Fruit fly (Drosophila melanogaster) whole organism, embryonic: ENCODE results near the gene wg.
A peak's percentile ranks its signal among the peaks of the same experiment; 100 is the strongest.

Source experiments
- Awh ChIP-seq: fragments of 200-800 bp; sonication (Bioruptor generic); IDR thresholded peaks from 2 replicates; pipeline ENCODE4, ENCODE4 v1.3.6; 2022; ENCODE audit warnings: missing biosample characterization, missing genetic modification characterization
- Blimp-1 ChIP-seq: fragments of 200-800 bp; sonication (Bioruptor generic); optimal IDR thresholded peaks from 3 replicates; lab custom pipeline; 2018; ENCODE audit warnings: missing biosample characterization, missing genetic modification characterization, mild to moderate bottlenecking, moderate library complexity, missing genetic modification reagents
- CG10462 ChIP-seq: fragments of 200-800 bp; sonication (Bioruptor generic); optimal IDR thresholded peaks from 2 replicates; lab custom pipeline; 2016; ENCODE audit warnings: missing biosample characterization, missing genetic modification characterization
- CG11723 ChIP-seq: fragments of 200-800 bp; sonication (Bioruptor generic); optimal IDR thresholded peaks from 2 replicates; lab custom pipeline; 2017; ENCODE audit warnings: missing biosample characterization, mild to moderate bottlenecking, missing genetic modification characterization
- CG14441 ChIP-seq: fragments of 200-800 bp; sonication (Bioruptor generic); IDR thresholded peaks from 2 replicates; pipeline ENCODE4 v1.3.6; 2022; ENCODE audit warnings: missing biosample characterization, missing genetic modification characterization
- CG15601 ChIP-seq: fragments of 200-800 bp; sonication (Bioruptor generic); optimal IDR thresholded peaks from 3 replicates; lab custom pipeline; 2019; ENCODE audit warnings: missing biosample characterization, mild to moderate bottlenecking, missing genetic modification characterization, moderate library complexity
- CG18262 ChIP-seq: fragments of 200-800 bp; optimal IDR thresholded peaks from 3 replicates; lab custom pipeline; 2019; ENCODE audit warnings: missing biosample characterization, mild to moderate bottlenecking, missing genetic modification characterization, moderate library complexity
- CG2712 ChIP-seq: fragments of 200-800 bp; optimal IDR thresholded peaks from 3 replicates; lab custom pipeline; 2019; ENCODE audit warnings: missing biosample characterization, mild to moderate bottlenecking, missing genetic modification characterization, moderate library complexity
- CG31441 ChIP-seq: fragments of 200-800 bp; sonication (Bioruptor generic); IDR thresholded peaks from 2 replicates; pipeline ENCODE4 v1.3.6; 2022; ENCODE audit warnings: missing biosample characterization, missing genetic modification characterization
- CG32532 ChIP-seq: fragments of 200-800 bp; sonication (Bioruptor generic); IDR thresholded peaks from 2 replicates; pipeline ENCODE4 v1.3.6; 2022; ENCODE audit warnings: missing biosample characterization, missing genetic modification characterization
- CG32767 ChIP-seq: fragments of 200-800 bp; sonication (Bioruptor generic); IDR thresholded peaks from 2 replicates; pipeline ENCODE4 v1.3.6; 2022; ENCODE audit warnings: missing biosample characterization, missing genetic modification characterization
- CG42726 ChIP-seq: fragments of 200-800 bp; sonication (Bioruptor generic); IDR thresholded peaks from 2 replicates; pipeline ENCODE4 v1.3.6; 2022; ENCODE audit warnings: missing biosample characterization, missing genetic modification characterization; ENCODE audit not compliant: partially characterized antibody
- CG4328 ChIP-seq: fragments of 200-800 bp; sonication (Bioruptor generic); optimal IDR thresholded peaks from 3 replicates; lab custom pipeline; 2017; ENCODE audit warnings: missing biosample characterization, missing genetic modification reagents, missing genetic modification characterization
- CG4360 ChIP-seq: fragments of 200-800 bp; sonication (Bioruptor generic); IDR thresholded peaks from 2 replicates; pipeline ENCODE4 v1.3.6; 2022; ENCODE audit warnings: missing biosample characterization, missing genetic modification characterization
- CG4617 ChIP-seq: fragments of 200-800 bp; sonication (Bioruptor generic); optimal IDR thresholded peaks from 3 replicates; lab custom pipeline; 2016; ENCODE audit warnings: missing biosample characterization, missing genetic modification characterization, borderline replicate concordance
- CG5245 ChIP-seq: fragments of 200-800 bp; sonication (Bioruptor generic); optimal IDR thresholded peaks from 3 replicates; lab custom pipeline; 2016; ENCODE audit warnings: missing biosample characterization, missing genetic modification characterization
- CG6689 ChIP-seq: fragments of 200-800 bp; sonication (Bioruptor generic); IDR thresholded peaks from 2 replicates; pipeline ENCODE4 v1.3.6; 2022; ENCODE audit warnings: missing biosample characterization, missing genetic modification characterization
- CG6854 ChIP-seq: fragments of 200-800 bp; sonication (Bioruptor generic); optimal IDR thresholded peaks from 3 replicates; lab custom pipeline; 2017; ENCODE audit warnings: missing biosample characterization, mild to moderate bottlenecking, missing genetic modification characterization
- CG8924 ChIP-seq: fragments of 200-800 bp; optimal IDR thresholded peaks from 3 replicates; lab custom pipeline; 2019; ENCODE audit warnings: missing biosample characterization, mild to moderate bottlenecking, missing genetic modification characterization, moderate library complexity
- Camta ChIP-seq: fragments of 200-800 bp; sonication (Bioruptor generic); optimal IDR thresholded peaks from 2 replicates; lab custom pipeline; 2016; ENCODE audit warnings: missing biosample characterization, missing genetic modification characterization
- Chrac-16 ChIP-seq: fragments of 200-800 bp; sonication (Bioruptor generic); optimal IDR thresholded peaks from 3 replicates; lab custom pipeline; 2016; ENCODE audit warnings: missing biosample characterization, missing genetic modification characterization
- D19A ChIP-seq: fragments of 200-800 bp; optimal IDR thresholded peaks from 3 replicates; lab custom pipeline; 2019; ENCODE audit warnings: missing biosample characterization, mild to moderate bottlenecking, missing genetic modification characterization, moderate library complexity
- Drgx ChIP-seq: fragments of 200-800 bp; sonication (Bioruptor generic); IDR thresholded peaks from 2 replicates; pipeline ENCODE4 v1.3.6; 2022; ENCODE audit warnings: missing biosample characterization, missing genetic modification characterization
- Ets65A ChIP-seq: fragments of 200-800 bp; sonication (Bioruptor generic); peaks from one replicate; lab custom pipeline; 2016; ENCODE audit warnings: missing biosample characterization, missing genetic modification characterization
- Fer3 ChIP-seq: fragments of 200-800 bp; sonication (Bioruptor generic); optimal IDR thresholded peaks from 2 replicates; lab custom pipeline; 2018; ENCODE audit warnings: missing biosample characterization, mild to moderate bottlenecking, missing genetic modification characterization, moderate library complexity
- GATAe ChIP-seq: fragments of 200-800 bp; sonication (Bioruptor generic); conservative IDR thresholded peaks from 2 replicates; pipeline ENCODE4 v1.3.6; 2022; ENCODE audit warnings: missing biosample characterization, missing genetic modification characterization
- Hey ChIP-seq: fragments of 200-800 bp; sonication (Bioruptor generic); optimal IDR thresholded peaks from 3 replicates; lab custom pipeline; 2018; ENCODE audit warnings: missing biosample characterization, mild to moderate bottlenecking, missing genetic modification characterization
- Hmr ChIP-seq: fragments of 200-800 bp; sonication (Bioruptor generic); optimal IDR thresholded peaks from 3 replicates; lab custom pipeline; 2017; ENCODE audit warnings: mild to moderate bottlenecking, missing biosample characterization, missing genetic modification reagents, missing genetic modification characterization
- Hr51 ChIP-seq, 2 experiments: fragments of 200-800 bp; sonication (Bioruptor generic); optimal IDR thresholded peaks; 2 replicates in 1 of 2; 3 replicates in 1 of 2; lab custom pipeline; 2016 to 2018; ENCODE audit warnings: missing biosample characterization in 2 of 2, missing genetic modification characterization in 2 of 2, mild to moderate bottlenecking in 1 of 2, moderate library complexity in 1 of 2
- NC2α ChIP-seq: fragments of 200-800 bp; sonication (Bioruptor generic); optimal IDR thresholded peaks from 2 replicates; lab custom pipeline; 2016; ENCODE audit warnings: missing biosample characterization, missing genetic modification characterization
- Rx ChIP-seq: fragments of 200-800 bp; sonication (Bioruptor generic); IDR thresholded peaks from 2 replicates; pipeline ENCODE4 v1.3.6; 2022; ENCODE audit warnings: missing biosample characterization, missing genetic modification characterization
- Taf1 ChIP-seq: fragments of 200-800 bp; sonication (Bioruptor generic); IDR thresholded peaks from 2 replicates; pipeline ENCODE4 v1.3.6; 2022; ENCODE audit warnings: missing biosample characterization, missing genetic modification characterization
- Usf ChIP-seq: fragments of 200-800 bp; sonication (Bioruptor generic); optimal IDR thresholded peaks from 2 replicates; lab custom pipeline; 2017; ENCODE audit warnings: missing genotype, missing biosample characterization, missing genetic modification characterization
- ara ChIP-seq: fragments of 200-800 bp; sonication (Bioruptor generic); IDR thresholded peaks from 2 replicates; pipeline ENCODE4 v1.3.6; 2022; ENCODE audit warnings: missing biosample characterization, missing genetic modification characterization
- bsh ChIP-seq, 2 experiments: fragments of 200-800 bp; sonication (Bioruptor generic); optimal IDR thresholded peaks; 2 replicates each; lab custom pipeline; 2017 to 2018; ENCODE audit warnings: mild to moderate bottlenecking in 2 of 2, missing biosample characterization in 2 of 2, missing genetic modification characterization in 2 of 2, moderate library complexity in 1 of 2
- cas ChIP-seq: fragments of 200-800 bp; sonication (Bioruptor generic); IDR thresholded peaks from 2 replicates; pipeline ENCODE4 v1.3.6; 2022; ENCODE audit warnings: missing biosample characterization, missing genetic modification characterization
- da ChIP-seq: fragments of 200-800 bp; sonication (Bioruptor generic); optimal IDR thresholded peaks from 2 replicates; lab custom pipeline; 2016; ENCODE audit warnings: missing biosample characterization, missing genetic modification characterization
- dati ChIP-seq: fragments of 200-800 bp; sonication (Bioruptor generic); IDR thresholded peaks from 2 replicates; pipeline ENCODE4 v1.3.6; 2022; ENCODE audit warnings: missing biosample characterization, missing genetic modification characterization
- dmrt99B ChIP-seq: fragments of 200-800 bp; sonication (Bioruptor generic); optimal IDR thresholded peaks from 2 replicates; lab custom pipeline; 2018; ENCODE audit warnings: missing biosample characterization, mild to moderate bottlenecking, missing genetic modification characterization, moderate library complexity
- h ChIP-seq: fragments of >200 bp; optimal IDR thresholded peaks from 2 replicates; lab custom pipeline; 2017
- hth ChIP-seq: fragments of >200 bp; optimal IDR thresholded peaks from 2 replicates; lab custom pipeline; 2017; ENCODE audit warnings: inconsistent platforms
- kah ChIP-seq: fragments of 200-800 bp; sonication (Bioruptor generic); optimal IDR thresholded peaks from 2 replicates; lab custom pipeline; 2018; ENCODE audit warnings: missing biosample characterization, mild to moderate bottlenecking, missing genetic modification characterization
- nom ChIP-seq: fragments of 200-800 bp; sonication (Bioruptor generic); optimal IDR thresholded peaks from 2 replicates; lab custom pipeline; 2017; ENCODE audit warnings: missing biosample characterization, missing genetic modification characterization, mild to moderate bottlenecking, moderate library complexity, missing genetic modification reagents
- peb ChIP-seq: fragments of 200-800 bp; sonication (Bioruptor generic); IDR thresholded peaks from 2 replicates; pipeline ENCODE4 v1.3.6; 2022; ENCODE audit warnings: missing biosample characterization, missing genetic modification characterization
- phol ChIP-seq: fragments of 200-800 bp; sonication (Bioruptor generic); optimal IDR thresholded peaks from 3 replicates; lab custom pipeline; 2018; ENCODE audit warnings: missing biosample characterization, mild to moderate bottlenecking, missing genetic modification characterization, moderate library complexity
- sens ChIP-seq: fragments of 200-800 bp; sonication (Bioruptor generic); peaks from one replicate; lab custom pipeline; 2016; ENCODE audit warnings: missing biosample characterization, missing genetic modification characterization
- stc ChIP-seq: fragments of 200-800 bp; sonication (Bioruptor generic); IDR thresholded peaks from 2 replicates; pipeline ENCODE4 v1.3.6; 2022; ENCODE audit warnings: missing biosample characterization, missing genetic modification characterization
- vvl ChIP-seq: fragments of 200-800 bp; sonication (Bioruptor generic); IDR thresholded peaks from 2 replicates; pipeline ENCODE4 v1.3.6; 2022; ENCODE audit warnings: missing biosample characterization, missing genetic modification characterization
- wdn ChIP-seq: fragments of 200-800 bp; sonication (Bioruptor generic); IDR thresholded peaks from 2 replicates; pipeline ENCODE4 v1.3.6; 2022; ENCODE audit warnings: missing biosample characterization, missing genetic modification characterization
- yki ChIP-seq: fragments of >200 bp; optimal IDR thresholded peaks from 3 replicates; lab custom pipeline; 2018

wg gene

DNA sequence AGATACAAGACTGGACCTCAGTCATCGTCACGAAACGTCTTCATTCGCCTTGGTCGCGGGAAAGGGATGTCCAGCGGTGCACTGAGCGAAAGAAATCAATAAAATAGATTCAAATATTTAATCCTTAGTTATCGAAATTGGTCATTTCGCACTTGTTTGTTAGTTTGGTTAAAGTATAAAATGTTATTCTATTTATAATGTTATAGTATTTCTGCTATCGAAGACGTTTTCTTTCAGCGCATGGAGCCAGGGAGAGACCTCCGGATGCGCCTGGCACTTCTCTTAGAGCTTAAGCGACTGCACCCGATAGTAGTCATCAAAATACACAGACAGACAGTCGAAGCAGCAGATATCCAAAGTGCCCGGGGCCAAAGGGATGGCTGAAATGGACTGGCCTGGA is 16.0 kb downstream of the wg start:
- peak; percentile 2 for TF ChIP-seq Ets65A (GFP tag; lab: Kevin White, UChicago)
- no peak for TF ChIP-seq hth (lab: Kevin White, UChicago)
- TF ChIP-seq CG4328 (GFP tag; lab: Kevin White, UChicago) = no peak
- TF ChIP-seq bsh (GFP tag; optimal IDR thresholded peaks at IDR 0.05; lab: Kevin White, UChicago) = peak in 1 of 2 experiments; percentile 44
- no peak for TF ChIP-seq Camta (GFP tag; lab: Kevin White, UChicago)
- peak; percentile 11 for TF ChIP-seq nom (GFP tag; lab: Kevin White, UChicago)
- TF ChIP-seq, all 482 proteins: peak for 3

DNA sequence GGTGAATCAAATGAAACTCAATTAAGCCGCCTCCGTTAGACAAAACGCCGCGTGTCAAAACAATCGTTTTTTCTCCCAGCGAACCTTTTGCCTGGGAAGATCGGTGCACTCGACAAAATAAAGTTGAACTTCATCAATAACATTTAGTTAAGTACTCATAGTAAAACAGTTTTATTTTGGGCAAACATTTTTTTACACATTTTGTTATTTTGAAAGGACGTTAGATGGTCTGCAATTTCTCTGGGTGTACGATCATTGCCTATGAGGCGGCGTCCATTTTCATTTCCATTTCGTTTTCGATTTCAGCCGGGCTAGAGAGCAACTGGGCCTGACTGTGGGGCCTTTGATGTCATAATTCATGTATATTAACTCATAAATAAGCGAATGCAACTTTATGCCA is 19.4 kb downstream of the wg start:
- peak; percentile 62 for TF ChIP-seq sens (GFP tag; lab: Kevin White, UChicago)
- peak; percentile 25 for TF ChIP-seq CG2712 (tag; lab: Kevin White, UChicago)
- 0 out of 2 replicates have a peak, but pooled peaks have one; percentile 38 for TF ChIP-seq CG14441 (GFP tag; lab: Robert Waterston, UW)
- TF ChIP-seq Usf (GFP tag; lab: Kevin White, UChicago) = no peak
- TF ChIP-seq cas (GFP tag; lab: Robert Waterston, UW) = no peak
- no peak for TF ChIP-seq da (GFP tag; lab: Kevin White, UChicago)
- no peak for TF ChIP-seq dati (GFP tag; lab: Robert Waterston, UW)
- no peak for TF ChIP-seq Fer3 (tag; lab: Kevin White, UChicago)
- TF ChIP-seq kah (GFP tag; lab: Kevin White, UChicago) = no peak
- no peak for TF ChIP-seq GATAe (GFP tag; lab: Robert Waterston, UW)
- TF ChIP-seq phol = peak; percentile 11
- no peak for TF ChIP-seq hth (lab: Kevin White, UChicago)
- no peak for TF ChIP-seq CG4617 (GFP tag; lab: Kevin White, UChicago)
- TF ChIP-seq CG10462 = no peak
- no peak for TF ChIP-seq stc
- no peak for TF ChIP-seq vvl (GFP tag; lab: Robert Waterston, UW)
- TF ChIP-seq Blimp-1 (GFP tag; lab: Kevin White, UChicago) = peak; percentile 39
- TF ChIP-seq Drgx (GFP tag; lab: Robert Waterston, UW) = peak; percentile 40; the same call in 1 of the 2 replicates
- TF ChIP-seq CG32532 (GFP tag; lab: Robert Waterston, UW) = no peak
- peak; percentile 52 for TF ChIP-seq CG6689 (GFP tag; lab: Robert Waterston, UW)
- TF ChIP-seq D19A = no peak
- TF ChIP-seq CG6854 (GFP tag; lab: Kevin White, UChicago) = no peak
- peak; percentile 14 for TF ChIP-seq dmrt99B (tag; lab: Kevin White, UChicago)
- no peak for TF ChIP-seq NC2α
- no peak for TF ChIP-seq Hmr
- TF ChIP-seq CG42726 = no peak
- TF ChIP-seq CG32767 = no peak
- TF ChIP-seq CG4360 (GFP tag; lab: Robert Waterston, UW) = no peak
- peak; percentile 51; the same call in 1 of the 2 replicates for TF ChIP-seq ara
- TF ChIP-seq Hey = no peak
- TF ChIP-seq Rx (GFP tag; lab: Robert Waterston, UW) = 0 out of 2 replicates have a peak, but pooled peaks have one; percentile 19
- TF ChIP-seq CG4328 (GFP tag; lab: Kevin White, UChicago) = no peak
- no peak for TF ChIP-seq wdn (GFP tag; lab: Robert Waterston, UW)
- no peak for TF ChIP-seq Chrac-16 (GFP tag; lab: Kevin White, UChicago)
- no peak for TF ChIP-seq Hr51 (GFP tag; optimal IDR thresholded peaks at IDR 0.05; lab: Kevin White, UChicago)
- no peak for TF ChIP-seq CG31441 (GFP tag; lab: Robert Waterston, UW)
- TF ChIP-seq CG18262 (tag; lab: Kevin White, UChicago) = peak; percentile 12
- TF ChIP-seq CG5245 (GFP tag; lab: Kevin White, UChicago) = no peak
- TF ChIP-seq yki (lab: Kevin White, UChicago) = no peak
- no peak for TF ChIP-seq CG11723 (GFP tag; lab: Kevin White, UChicago)
- no peak for TF ChIP-seq CG15601 (tag; lab: Kevin White, UChicago)
- TF ChIP-seq peb (GFP tag; lab: Robert Waterston, UW) = 0 out of 2 replicates have a peak, but pooled peaks have one; percentile 35
- TF ChIP-seq CG8924 (tag; lab: Kevin White, UChicago) = no peak
- no peak for TF ChIP-seq Taf1 (GFP tag; lab: Robert Waterston, UW)
- TF ChIP-seq Awh (GFP tag; lab: Robert Waterston, UW) = 0 out of 2 replicates have a peak, but pooled peaks have one; percentile 18
- no peak for TF ChIP-seq h (lab: Kevin White, UChicago)
